Fruit fly (Drosophila melanogaster): Measurements from ENCODE around the gene loaf.
A peak's percentile ranks its signal among the peaks of the same experiment; 100 is the strongest.

- peak; percentile 27 for TF ChIP-seq Eip78C (GFP tag)
- TF ChIP-seq CG10631 (GFP tag; optimal IDR thresholded peaks at IDR 0.05), result no peak
- no peak for TF ChIP-seq Blimp-1 (GFP tag; optimal IDR thresholded peaks at IDR 0.05)
- no peak for TF ChIP-seq Sox15 (GFP tag; optimal IDR thresholded peaks at IDR 0.05)
- TF ChIP-seq Sox102F (GFP tag; optimal IDR thresholded peaks at IDR 0.05), result no peak
These were observed at the start of gene loaf for dm6 chr3L:11765695-11766232.
